Worm (Caenorhabditis elegans) whole organism, L4 larva: Measurements from ENCODE around the gene T08B6.4.

Experiments
- D1046.2 ChIP-seq: fragments of 200-800 bp; sonication (Bioruptor generic); IDR thresholded peaks from 2 replicates; pipeline ENCODE4 v1.3.6; 2022; ENCODE audit warnings: missing genetic modification characterization, missing compliant biosample characterization
- ama-1 ChIP-seq: fragments of 150-350 bp; optimal IDR thresholded peaks from 2 replicates; lab custom pipeline; 2014; ENCODE audit warnings: inconsistent platforms, mixed read lengths
- ceh-28 ChIP-seq: fragments of 150-350 bp; optimal IDR thresholded peaks from 2 replicates; lab custom pipeline; 2014; ENCODE audit warnings: missing biosample characterization, missing genetic modification reagents, missing genetic modification characterization
- hlh-30 ChIP-seq: sonication (generic microtip); optimal IDR thresholded peaks from 2 replicates; lab custom pipeline; 2017; ENCODE audit warnings: antibody characterized with exemption, mild to moderate bottlenecking, missing genetic modification characterization, missing compliant biosample characterization; ENCODE audit not compliant: insufficient read depth
- jun-1 ChIP-seq: fragments of 150-350 bp; optimal IDR thresholded peaks from 2 replicates; lab custom pipeline; 2014; ENCODE audit warnings: missing biosample characterization, missing genetic modification reagents, missing genetic modification characterization
- lin-13 ChIP-seq: fragments of 150-350 bp; optimal IDR thresholded peaks from 2 replicates; lab custom pipeline; 2014; ENCODE audit warnings: missing biosample characterization, missing genetic modification reagents, missing genetic modification characterization
- lin-38 ChIP-seq: fragments of 200-800 bp; sonication (Bioruptor generic); IDR thresholded peaks from 2 replicates; pipeline ENCODE4 v1.3.6; 2022; ENCODE audit warnings: missing genetic modification reagents, missing genetic modification characterization, missing compliant biosample characterization
- nhr-11 ChIP-seq: fragments of 150-350 bp; optimal IDR thresholded peaks from 2 replicates; lab custom pipeline; 2014; ENCODE audit warnings: missing biosample characterization, missing genetic modification characterization
- nhr-77 ChIP-seq: fragments of 150-350 bp; optimal IDR thresholded peaks from 2 replicates; lab custom pipeline; 2014; ENCODE audit warnings: missing biosample characterization, missing genetic modification characterization
- skn-1 ChIP-seq: fragments of 150-350 bp; optimal IDR thresholded peaks from 2 replicates; lab custom pipeline; 2014; ENCODE audit warnings: missing biosample characterization, missing genetic modification characterization
- vab-7 ChIP-seq: fragments of 200-800 bp; sonication (Bioruptor generic); IDR thresholded peaks from 2 replicates; pipeline ENCODE4 v1.3.6; 2022; ENCODE audit warnings: missing genetic modification reagents, missing genetic modification characterization, missing compliant biosample characterization
- zag-1 ChIP-seq: fragments of 150-350 bp; optimal IDR thresholded peaks from 2 replicates; lab custom pipeline; 2014; ENCODE audit warnings: missing biosample characterization, missing genetic modification characterization

DNA sequence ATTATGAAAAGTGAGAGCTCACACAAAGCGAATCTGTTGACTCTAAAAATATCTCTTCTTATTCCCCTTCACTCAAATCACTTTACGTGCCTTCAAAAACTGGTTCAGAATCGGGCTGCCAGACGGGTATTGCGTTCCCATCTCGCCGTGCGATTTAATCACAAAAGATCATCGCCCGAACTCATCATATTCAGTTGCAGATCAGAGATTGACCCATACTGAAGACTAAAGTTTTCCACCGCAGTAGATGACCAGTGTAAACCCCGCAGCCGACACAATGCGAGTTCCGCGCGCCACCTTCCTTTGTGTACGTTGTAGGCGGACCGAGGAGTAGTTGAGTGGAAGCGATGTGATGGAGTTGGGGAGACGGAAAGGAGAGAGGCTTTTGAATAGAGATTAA lies 24.9 kb upstream of the T08B6.4 start:
- TF ChIP-seq lin-13 (GFP tag; lab: Kevin White, UChicago) (peak; percentile 48), ceh-28 (tag; lab: Kevin White, UChicago) (no peak), zag-1 (tag; lab: Kevin White, UChicago) (no peak), vab-7 (no peak), nhr-11 (tag; lab: Kevin White, UChicago) (no peak), lin-38 (no peak; the same call in none of the 2 replicates), ama-1 (lab: Kevin White, UChicago) (peak; percentile 90), nhr-77 (no peak), jun-1 (tag; lab: Kevin White, UChicago) (no peak), skn-1 (no peak), D1046.2 (GFP tag; lab: Robert Waterston, UW) (no peak), hlh-30 (tag; lab: Kevin White, UChicago) (no peak)
